Fruit fly (Drosophila melanogaster): ENCODE results near the gene Bin1.

Bin1 gene

dm6 chr3R:16205155-16205778 is 15.9 kb upstream of the Bin1 start, which contains the start of gene mtSSB (continued):
- peak; percentile 63 for TF ChIP-seq D19A (tag; optimal IDR thresholded peaks at IDR 0.05)
- TF ChIP-seq Nf-YB (GFP tag; optimal IDR thresholded peaks at IDR 0.05) = peak; percentile 38
- TF ChIP-seq CG15479 (GFP tag; optimal IDR thresholded peaks at IDR 0.05) = no peak
- peak; percentile 78 for TF ChIP-seq CG8924 (tag; optimal IDR thresholded peaks at IDR 0.05)
- peak; percentile 78 for TF ChIP-seq fd3F (GFP tag; optimal IDR thresholded peaks at IDR 0.05)
- TF ChIP-seq Optix (GFP tag; IDR thresholded peaks at IDR 0.05) = peak; percentile 90
- TF ChIP-seq Sox100B (GFP tag; optimal IDR thresholded peaks at IDR 0.05) = peak; percentile 18
- peak; percentile 83 for TF ChIP-seq Blimp-1 (GFP tag; optimal IDR thresholded peaks at IDR 0.05)
- TF ChIP-seq tgo (GFP tag; IDR thresholded peaks at IDR 0.05) = peak; percentile 88
- TF ChIP-seq jing (GFP tag; optimal IDR thresholded peaks at IDR 0.05) = no peak
- peak; percentile 63 for TF ChIP-seq CG5180 (GFP tag; optimal IDR thresholded peaks at IDR 0.05)
- peak; percentile 91 for TF ChIP-seq CG9932 (GFP tag; IDR thresholded peaks at IDR 0.05)
- TF ChIP-seq Eip74EF (GFP tag; optimal IDR thresholded peaks at IDR 0.05) = no peak
- peak; percentile 99 for TF ChIP-seq Opbp (GFP tag; IDR thresholded peaks at IDR 0.05; ENCODE audit: partially characterized antibody)
- TF ChIP-seq Atf-2 (GFP tag; optimal IDR thresholded peaks at IDR 0.05) = peak; percentile 89
- peak; percentile 95 for TF ChIP-seq otp (GFP tag; IDR thresholded peaks at IDR 0.05)
- peak; percentile 48 for TF ChIP-seq eyg (GFP tag; optimal IDR thresholded peaks at IDR 0.05)
- TF ChIP-seq sd (tag; optimal IDR thresholded peaks at IDR 0.05) = peak; percentile 68
- TF ChIP-seq sr (GFP tag; IDR thresholded peaks at IDR 0.05) = peak; percentile 89
- peak; percentile 34; the same call in 1 of the 2 replicates for TF ChIP-seq ham (GFP tag; IDR thresholded peaks at IDR 0.05)
- peak; percentile 42 for TF ChIP-seq Hmx (GFP tag; optimal IDR thresholded peaks at IDR 0.05)
- TF ChIP-seq ftz-f1 (GFP tag; optimal IDR thresholded peaks at IDR 0.05) = peak; percentile 62
- peak; percentile 89 for TF ChIP-seq abd-A (tag; optimal IDR thresholded peaks at IDR 0.05)
- TF ChIP-seq crol (GFP tag; IDR thresholded peaks at IDR 0.05) = no peak
- peak in 1 of 3 experiments; percentile 16 for TF ChIP-seq lola (GFP tag; optimal IDR thresholded peaks at IDR 0.05)
- TF ChIP-seq az2 (GFP tag; optimal IDR thresholded peaks at IDR 0.05) = peak; percentile 92
- peak; percentile 93 for TF ChIP-seq CG17328 (GFP tag; IDR thresholded peaks at IDR 0.05)
- peak; percentile 47; the same call in 1 of the 2 replicates for TF ChIP-seq dan (GFP tag; IDR thresholded peaks at IDR 0.05)
- peak; percentile 93 for TF ChIP-seq lilli (GFP tag; optimal IDR thresholded peaks at IDR 0.05)
- peak; percentile 96 for TF ChIP-seq Rfx (GFP tag; IDR thresholded peaks at IDR 0.05)
- TF ChIP-seq Usf (GFP tag; optimal IDR thresholded peaks at IDR 0.05) = peak; percentile 28
- peak; percentile 99 for TF ChIP-seq amos (GFP tag; IDR thresholded peaks at IDR 0.05; ENCODE audit: partially characterized antibody)
- peak; percentile 45 for TF ChIP-seq CG11696 (GFP tag; IDR thresholded peaks at IDR 0.05)
- TF ChIP-seq Ets65A (GFP tag) = peak; percentile 97
- TF ChIP-seq CG8944 (GFP tag; optimal IDR thresholded peaks at IDR 0.05) = peak; percentile 92
- TF ChIP-seq CG8388 (GFP tag; optimal IDR thresholded peaks at IDR 0.05) = peak; percentile 11
- TF ChIP-seq CG43689 (GFP tag; IDR thresholded peaks at IDR 0.05) = peak; percentile 78
- TF ChIP-seq CG12659 (GFP tag; optimal IDR thresholded peaks at IDR 0.05) = peak; percentile 88
- peak; percentile 81 for TF ChIP-seq mam (GFP tag; optimal IDR thresholded peaks at IDR 0.05)
- peak; percentile 68 for TF ChIP-seq Asciz (GFP tag; optimal IDR thresholded peaks at IDR 0.05)
- peak; percentile 77 for TF ChIP-seq tx (GFP tag; optimal IDR thresholded peaks at IDR 0.05)
- peak; percentile 91 for TF ChIP-seq Ptx1 (GFP tag; IDR thresholded peaks at IDR 0.05)
- TF ChIP-seq nom (GFP tag; optimal IDR thresholded peaks at IDR 0.05) = no peak
- TF ChIP-seq CG10979 (tag; optimal IDR thresholded peaks at IDR 0.05) = peak; percentile 91
- peak; percentile 88 for TF ChIP-seq CG42726 (GFP tag; IDR thresholded peaks at IDR 0.05; ENCODE audit: partially characterized antibody)
- TF ChIP-seq gsb (GFP tag; IDR thresholded peaks at IDR 0.05) = peak; percentile 82
- peak; percentile 99 for TF ChIP-seq CG11456 (GFP tag; IDR thresholded peaks at IDR 0.05)
- peak; percentile 82 for TF ChIP-seq NC2α (GFP tag; optimal IDR thresholded peaks at IDR 0.05)
- TF ChIP-seq YL-1 (GFP tag; optimal IDR thresholded peaks at IDR 0.05) = peak; percentile 43
